Worm (Caenorhabditis elegans) whole organism, L3 larva: ENCODE data around the gene trpp-12.

Experiments
- R02D3.7 ChIP-seq: fragments of 150-350 bp; optimal IDR thresholded peaks from 2 replicates; lab custom pipeline; 2014; ENCODE audit warnings: missing biosample characterization, missing genetic modification characterization
- aly-2 ChIP-seq: fragments of 150-350 bp; optimal IDR thresholded peaks from 2 replicates; lab custom pipeline; 2014; ENCODE audit warnings: missing biosample characterization, missing genetic modification characterization
- elt-3 ChIP-seq, 3 experiments: fragments of 150-350 bp in 1 of 3; sonication (generic microtip) in 2 of 3; optimal IDR thresholded peaks; 2 replicates in 2 of 3; 4 replicates in 1 of 3; lab custom pipeline; 2014 to 2017; ENCODE audit warnings: missing biosample characterization in 3 of 3, missing genetic modification characterization in 3 of 3
- jun-1 ChIP-seq: fragments of 150-350 bp; optimal IDR thresholded peaks from 2 replicates; lab custom pipeline; 2014; ENCODE audit warnings: missing biosample characterization, missing genetic modification reagents, missing genetic modification characterization
- mdl-1 ChIP-seq: fragments of 150-350 bp; optimal IDR thresholded peaks from 2 replicates; lab custom pipeline; 2014; ENCODE audit warnings: missing biosample characterization, missing genetic modification characterization
- nhr-237 ChIP-seq: fragments of 150-350 bp; optimal IDR thresholded peaks from 2 replicates; lab custom pipeline; 2014; ENCODE audit warnings: missing biosample characterization, missing genetic modification characterization
- nhr-25 ChIP-seq: sonication (generic microtip); optimal IDR thresholded peaks from 2 replicates; lab custom pipeline; 2017; ENCODE audit warnings: missing biosample characterization, missing genetic modification characterization
- sea-2 ChIP-seq: fragments of 150-350 bp; sonication (generic microtip); optimal IDR thresholded peaks from 4 replicates; lab custom pipeline; 2014; ENCODE audit warnings: missing biosample characterization, missing genetic modification reagents, missing genetic modification characterization
- snpc-4 ChIP-seq: fragments of 150-350 bp; optimal IDR thresholded peaks from 2 replicates; lab custom pipeline; 2014; ENCODE audit warnings: missing biosample characterization, missing genetic modification characterization
- unc-39 ChIP-seq: sonication (generic microtip); optimal IDR thresholded peaks from 4 replicates; lab custom pipeline; 2017; ENCODE audit warnings: missing biosample characterization, missing genetic modification characterization
- unc-62 ChIP-seq: fragments of 150-350 bp; sonication (generic microtip); optimal IDR thresholded peaks from 4 replicates; lab custom pipeline; 2014; ENCODE audit warnings: missing biosample characterization, missing genetic modification reagents, missing genetic modification characterization
- zag-1 ChIP-seq: fragments of 150-350 bp; optimal IDR thresholded peaks from 2 replicates; lab custom pipeline; 2014; ENCODE audit warnings: missing biosample characterization, missing genetic modification characterization

ce11 chrX:2401883-2402282, 7.6 kb upstream of the trpp-12 start, which contains the start of gene dhhc-9:
- TF ChIP-seq snpc-4 (tag; lab: Kevin White, UChicago) (peak; percentile 53), elt-3 (tag; optimal IDR thresholded peaks at IDR 0.05; lab: Kevin White, UChicago) (no peak), sea-2 (no peak), zag-1 (tag; lab: Kevin White, UChicago) (no peak), nhr-237 (tag; lab: Kevin White, UChicago) (no peak), R02D3.7 (tag; lab: Kevin White, UChicago) (no peak), nhr-25 (tag; lab: Kevin White, UChicago) (peak; percentile 64), jun-1 (peak; percentile 15), aly-2 (tag; lab: Kevin White, UChicago) (no peak), mdl-1 (no peak), unc-62 (no peak), unc-39 (tag; lab: Kevin White, UChicago) (no peak)
